Worm (Caenorhabditis elegans) whole organism, young adult: ENCODE data around the gene drap-1.

Experiments
- dpl-1 ChIP-seq: fragments of 150-350 bp; optimal IDR thresholded peaks from 2 replicates; lab custom pipeline; 2014; ENCODE audit warnings: missing biosample characterization, missing genetic modification reagents, missing genetic modification characterization
- him-1 ChIP-seq: sonication (generic microtip); optimal IDR thresholded peaks from 2 replicates; lab custom pipeline; 2016; ENCODE audit warnings: missing genotype, missing genetic modification reagents, missing genetic modification characterization, missing compliant biosample characterization
- lin-35 ChIP-seq, 3 experiments: fragments of 150-350 bp in 2 of 3; sonication (generic microtip) in 1 of 3; optimal IDR thresholded peaks; 2 replicates each; lab custom pipeline; 2014 to 2018; ENCODE audit warnings: missing biosample characterization in 3 of 3, missing genetic modification characterization in 3 of 3, missing genetic modification reagents in 3 of 3
- lir-1 ChIP-seq: fragments of 200-800 bp; sonication (Bioruptor generic); conservative IDR thresholded peaks from 2 replicates; pipeline ENCODE4 v1.3.6; 2022; ENCODE audit warnings: missing genetic modification reagents, missing genetic modification characterization, missing compliant biosample characterization
- nfya-1 ChIP-seq: sonication (generic microtip); optimal IDR thresholded peaks from 2 replicates; lab custom pipeline; 2017; ENCODE audit warnings: antibody characterized with exemption, missing compliant biosample characterization, missing genetic modification characterization, borderline replicate concordance; ENCODE audit not compliant: insufficient read depth
- nhr-179 ChIP-seq: sonication (generic microtip); optimal IDR thresholded peaks from 2 replicates; lab custom pipeline; 2016; ENCODE audit warnings: mild to moderate bottlenecking, missing genetic modification characterization, missing compliant biosample characterization
- unc-130 ChIP-seq: sonication (generic microtip); optimal IDR thresholded peaks from 2 replicates; lab custom pipeline; 2016; ENCODE audit warnings: missing genetic modification reagents, missing genetic modification characterization, missing compliant biosample characterization

- TF ChIP-seq lin-35 (GFP tag; optimal IDR thresholded peaks at IDR 0.05; lab: Kevin White, UChicago) = no peak
- TF ChIP-seq him-1 (tag; lab: Kevin White, UChicago) = no peak
- TF ChIP-seq lir-1 (GFP tag; lab: Robert Waterston, UW) = no peak
- TF ChIP-seq dpl-1 (GFP tag; lab: Kevin White, UChicago) = no peak
- TF ChIP-seq unc-130 (GFP tag; lab: Kevin White, UChicago) = no peak
- TF ChIP-seq nfya-1 = no peak
- no peak for TF ChIP-seq nhr-179 (tag; lab: Kevin White, UChicago)
These were observed 37.2 kb upstream of the drap-1 start, which contains the start of gene ZK287.7 for ce11 chrV:9692649-9693112.
